Fruit fly (Drosophila melanogaster) whole organism, embryonic: ENCODE data around the gene Caper.

Source experiments
- Abd-B ChIP-seq: fragments of 200-800 bp; sonication (Bioruptor generic); optimal IDR thresholded peaks from 2 replicates; lab custom pipeline; 2018; ENCODE audit warnings: missing biosample characterization, mild to moderate bottlenecking, missing genetic modification characterization, moderate library complexity
- Adf1 ChIP-seq: fragments of 200-800 bp; sonication (Bioruptor generic); IDR thresholded peaks from 2 replicates; pipeline ENCODE4 v1.3.6; 2022; ENCODE audit warnings: missing biosample characterization, missing genetic modification characterization
- Blimp-1 ChIP-seq: fragments of 200-800 bp; sonication (Bioruptor generic); optimal IDR thresholded peaks from 3 replicates; lab custom pipeline; 2018; ENCODE audit warnings: missing biosample characterization, missing genetic modification characterization, mild to moderate bottlenecking, moderate library complexity, missing genetic modification reagents
- Bteb2 ChIP-seq: fragments of 200-800 bp; sonication (Bioruptor generic); optimal IDR thresholded peaks from 2 replicates; lab custom pipeline; 2016; ENCODE audit warnings: missing biosample characterization, missing genetic modification characterization
- CG13287 ChIP-seq: fragments of 200-800 bp; sonication (Bioruptor generic); IDR thresholded peaks from 2 replicates; pipeline ENCODE4 v1.3.6; 2022; ENCODE audit warnings: missing biosample characterization, missing genetic modification characterization; ENCODE audit not compliant: partially characterized antibody
- CG13624 ChIP-seq: fragments of 200-800 bp; sonication (Bioruptor generic); optimal IDR thresholded peaks from 2 replicates; lab custom pipeline; 2016; ENCODE audit warnings: missing biosample characterization, missing genetic modification characterization
- CG15514 ChIP-seq: fragments of 200-800 bp; sonication (Bioruptor generic); optimal IDR thresholded peaks from 3 replicates; lab custom pipeline; 2017; ENCODE audit warnings: missing biosample characterization, missing genetic modification characterization, mild to moderate bottlenecking, moderate library complexity, missing genetic modification reagents
- CG15601 ChIP-seq: fragments of 200-800 bp; sonication (Bioruptor generic); optimal IDR thresholded peaks from 3 replicates; lab custom pipeline; 2019; ENCODE audit warnings: missing biosample characterization, mild to moderate bottlenecking, missing genetic modification characterization, moderate library complexity
- CG16813 ChIP-seq: fragments of 200-800 bp; sonication (Bioruptor generic); IDR thresholded peaks from 3 replicates; pipeline ENCODE4 v1.3.6; 2022; ENCODE audit warnings: missing biosample characterization, missing genetic modification characterization; ENCODE audit not compliant: partially characterized antibody
- CG17186 ChIP-seq: fragments of 200-800 bp; sonication (Bioruptor generic); optimal IDR thresholded peaks from 3 replicates; lab custom pipeline; 2017; ENCODE audit warnings: missing biosample characterization, missing genetic modification reagents, missing genetic modification characterization
- CG17568 ChIP-seq: fragments of 200-800 bp; sonication (Bioruptor generic); optimal IDR thresholded peaks from 2 replicates; lab custom pipeline; 2018; ENCODE audit warnings: missing biosample characterization, mild to moderate bottlenecking, missing genetic modification characterization, moderate library complexity
- CG17912 ChIP-seq: fragments of 200-800 bp; sonication (Bioruptor generic); optimal IDR thresholded peaks from 2 replicates; lab custom pipeline; 2018; ENCODE audit warnings: missing biosample characterization, mild to moderate bottlenecking, missing genetic modification characterization
- CG2120 ChIP-seq: fragments of 200-800 bp; sonication (Bioruptor generic); optimal IDR thresholded peaks from 3 replicates; lab custom pipeline; 2016; ENCODE audit warnings: missing biosample characterization, missing genetic modification characterization
- CG2129 ChIP-seq: fragments of 200-800 bp; sonication (Bioruptor generic); IDR thresholded peaks from 2 replicates; pipeline ENCODE4 v1.3.6; 2022; ENCODE audit warnings: missing biosample characterization, missing genetic modification characterization; ENCODE audit not compliant: partially characterized antibody
- CG32767 ChIP-seq: fragments of 200-800 bp; sonication (Bioruptor generic); IDR thresholded peaks from 2 replicates; pipeline ENCODE4 v1.3.6; 2022; ENCODE audit warnings: missing biosample characterization, missing genetic modification characterization
- CG33557 ChIP-seq: fragments of 200-800 bp; sonication (Bioruptor generic); optimal IDR thresholded peaks from 2 replicates; lab custom pipeline; 2019; ENCODE audit warnings: missing biosample characterization, mild to moderate bottlenecking, missing genetic modification characterization, moderate library complexity
- CG42726 ChIP-seq: fragments of 200-800 bp; sonication (Bioruptor generic); IDR thresholded peaks from 2 replicates; pipeline ENCODE4 v1.3.6; 2022; ENCODE audit warnings: missing biosample characterization, missing genetic modification characterization; ENCODE audit not compliant: partially characterized antibody
- CG4617 ChIP-seq: fragments of 200-800 bp; sonication (Bioruptor generic); optimal IDR thresholded peaks from 3 replicates; lab custom pipeline; 2016; ENCODE audit warnings: missing biosample characterization, missing genetic modification characterization, borderline replicate concordance
- CG4730 ChIP-seq: fragments of 200-800 bp; sonication (Bioruptor generic); IDR thresholded peaks from 2 replicates; pipeline ENCODE4 v1.3.6; 2022; ENCODE audit warnings: missing biosample characterization, missing genetic modification characterization
- CG7928 ChIP-seq: fragments of 200-800 bp; sonication (Bioruptor generic); optimal IDR thresholded peaks from 2 replicates; lab custom pipeline; 2017; ENCODE audit warnings: missing biosample characterization, mild to moderate bottlenecking, missing genetic modification characterization
- CHES-1-like ChIP-seq: fragments of 200-800 bp; sonication (Bioruptor generic); optimal IDR thresholded peaks from 2 replicates; lab custom pipeline; 2016; ENCODE audit warnings: missing biosample characterization, missing genetic modification characterization
- Dll ChIP-seq: fragments of 200-800 bp; sonication (Bioruptor generic); IDR thresholded peaks from 4 replicates; pipeline ENCODE4 v1.3.6; 2022; ENCODE audit warnings: missing biosample characterization, missing genetic modification characterization; ENCODE audit not compliant: partially characterized antibody
- Dp ChIP-seq: fragments of 200-800 bp; sonication (Bioruptor generic); optimal IDR thresholded peaks from 2 replicates; lab custom pipeline; 2018; ENCODE audit warnings: missing biosample characterization, mild to moderate bottlenecking, missing genetic modification characterization, moderate library complexity
- Jarid2 ChIP-seq: fragments of 200-800 bp; sonication (Bioruptor generic); optimal IDR thresholded peaks from 3 replicates; lab custom pipeline; 2017; ENCODE audit warnings: mild to moderate bottlenecking, missing biosample characterization, missing genetic modification reagents, missing genetic modification characterization
- Lhr ChIP-seq: fragments of 200-800 bp; sonication (Bioruptor generic); optimal IDR thresholded peaks from 3 replicates; lab custom pipeline; 2017; ENCODE audit warnings: mild to moderate bottlenecking, missing biosample characterization, missing genetic modification reagents, missing genetic modification characterization
- MESR4 ChIP-seq: fragments of 200-800 bp; sonication (Bioruptor generic); optimal IDR thresholded peaks from 2 replicates; lab custom pipeline; 2018; ENCODE audit warnings: missing biosample characterization, mild to moderate bottlenecking, missing genetic modification characterization, moderate library complexity
- Max ChIP-seq: fragments of 200-800 bp; sonication (Bioruptor generic); optimal IDR thresholded peaks from 2 replicates; lab custom pipeline; 2016; ENCODE audit warnings: missing biosample characterization, mild to moderate bottlenecking, missing genetic modification characterization
- Myb ChIP-seq: fragments of 200-800 bp; sonication (Bioruptor generic); optimal IDR thresholded peaks from 2 replicates; lab custom pipeline; 2016; ENCODE audit warnings: missing biosample characterization, missing genetic modification characterization
- NFAT ChIP-seq: fragments of 200-800 bp; sonication (Bioruptor generic); IDR thresholded peaks from 2 replicates; pipeline ENCODE4 v1.3.6; 2022; ENCODE audit warnings: missing biosample characterization, missing genetic modification characterization
- Opbp ChIP-seq: fragments of 200-800 bp; sonication (Bioruptor generic); IDR thresholded peaks from 3 replicates; pipeline ENCODE4 v1.3.6; 2022; ENCODE audit warnings: missing biosample characterization, missing genetic modification characterization; ENCODE audit not compliant: partially characterized antibody
- Sry-β ChIP-seq: fragments of 200-800 bp; sonication (Bioruptor generic); optimal IDR thresholded peaks from 2 replicates; lab custom pipeline; 2018; ENCODE audit warnings: missing biosample characterization, mild to moderate bottlenecking, missing genetic modification characterization, moderate library complexity
- Ssrp ChIP-seq: fragments of 200-800 bp; sonication (Bioruptor generic); optimal IDR thresholded peaks from 2 replicates; lab custom pipeline; 2018; ENCODE audit warnings: missing biosample characterization, mild to moderate bottlenecking, missing genetic modification characterization, moderate library complexity
- Vsx1 ChIP-seq: fragments of 200-800 bp; sonication (Bioruptor generic); optimal IDR thresholded peaks from 2 replicates; lab custom pipeline; 2017; ENCODE audit warnings: missing biosample characterization, mild to moderate bottlenecking, missing genetic modification characterization, missing genetic modification reagents
- Xbp1 ChIP-seq: fragments of 200-800 bp; sonication (Bioruptor generic); optimal IDR thresholded peaks from 3 replicates; lab custom pipeline; 2016; ENCODE audit warnings: missing biosample characterization, mild to moderate bottlenecking, missing genetic modification characterization
- az2 ChIP-seq: fragments of 200-800 bp; sonication (Bioruptor generic); optimal IDR thresholded peaks from 3 replicates; lab custom pipeline; 2016; ENCODE audit warnings: missing biosample characterization, missing genetic modification characterization
- bigmax ChIP-seq: fragments of 200-800 bp; sonication (Bioruptor generic); optimal IDR thresholded peaks from 2 replicates; lab custom pipeline; 2018; ENCODE audit warnings: missing biosample characterization, mild to moderate bottlenecking, missing genetic modification characterization
- cg ChIP-seq: fragments of 200-800 bp; sonication (Bioruptor generic); optimal IDR thresholded peaks from 3 replicates; lab custom pipeline; 2019; ENCODE audit warnings: missing biosample characterization, mild to moderate bottlenecking, missing genetic modification characterization, moderate library complexity
- chif ChIP-seq, 2 experiments: fragments of 200-800 bp; sonication (Bioruptor generic); optimal IDR thresholded peaks; 3 replicates each; lab custom pipeline; 2016; ENCODE audit warnings: missing biosample characterization in 2 of 2, missing genetic modification characterization in 2 of 2
- crp ChIP-seq, 2 experiments: fragments of 200-800 bp; sonication (Bioruptor generic); optimal IDR thresholded peaks; 2 replicates in 1 of 2; 3 replicates in 1 of 2; lab custom pipeline; 2017; ENCODE audit warnings: missing biosample characterization in 2 of 2, missing genetic modification characterization in 2 of 2, mild to moderate bottlenecking in 1 of 2, moderate library complexity in 1 of 2
- danr ChIP-seq: fragments of 200-800 bp; sonication (Bioruptor generic); IDR thresholded peaks from 2 replicates; pipeline ENCODE4 v1.3.6; 2022; ENCODE audit warnings: missing biosample characterization, missing genetic modification characterization
- gt ChIP-seq: fragments of 200-800 bp; sonication (Bioruptor generic); IDR thresholded peaks from 2 replicates; pipeline ENCODE4 v1.3.6; 2022; ENCODE audit warnings: missing biosample characterization, missing genetic modification characterization
- hkb ChIP-seq, 2 experiments: fragments of 200-800 bp in 1 of 2; fragments of >200 bp in 1 of 2; sonication (Bioruptor generic) in 1 of 2; IDR thresholded peaks in 1 of 2; optimal IDR thresholded peaks in 1 of 2; 2 replicates each; pipeline versions ENCODE4 v1.3.6 to Lab custom; 2017 to 2022; ENCODE audit warnings: missing biosample characterization in 1 of 2, missing genetic modification characterization in 1 of 2
- pzg ChIP-seq: fragments of 200-800 bp; sonication (Bioruptor generic); optimal IDR thresholded peaks from 3 replicates; lab custom pipeline; 2018; ENCODE audit warnings: missing biosample characterization, mild to moderate bottlenecking, missing genetic modification characterization, moderate library complexity
- so ChIP-seq: fragments of 200-800 bp; sonication (Bioruptor generic); IDR thresholded peaks from 3 replicates; pipeline ENCODE4 v1.3.6; 2022; ENCODE audit warnings: missing biosample characterization, missing genetic modification characterization
- sob ChIP-seq: fragments of 200-800 bp; sonication (Bioruptor generic); IDR thresholded peaks from 2 replicates; pipeline ENCODE4 v1.3.6; 2022; ENCODE audit warnings: missing biosample characterization, missing genetic modification characterization
- unc-4 ChIP-seq: fragments of 200-800 bp; sonication (Bioruptor generic); IDR thresholded peaks from 2 replicates; pipeline ENCODE4 v1.3.6; 2022; ENCODE audit warnings: missing biosample characterization, missing genetic modification characterization; ENCODE audit not compliant: partially characterized antibody
- yki ChIP-seq: fragments of >200 bp; optimal IDR thresholded peaks from 3 replicates; lab custom pipeline; 2018

The Caper gene

dm6 chr2L:7037773-7038327 lies 5.3 kb downstream of the Caper start, which contains the start of gene milt (continued):
- TF ChIP-seq Vsx1: peak; percentile 14
- peak; percentile 60 for TF ChIP-seq Max (GFP tag; lab: Kevin White, UChicago)
- peak; percentile 33 for TF ChIP-seq Myb (GFP tag; lab: Kevin White, UChicago)
- TF ChIP-seq az2 (GFP tag; lab: Kevin White, UChicago): no peak
- TF ChIP-seq pzg: peak; percentile 72
- TF ChIP-seq CG32767 (GFP tag; lab: Robert Waterston, UW): no peak
- no peak for TF ChIP-seq yki (lab: Kevin White, UChicago)
- TF ChIP-seq Ssrp (tag; lab: Kevin White, UChicago): peak; percentile 2
- TF ChIP-seq so: peak; percentile 72; the same call in 2 of the 3 replicates
- TF ChIP-seq chif (GFP tag; optimal IDR thresholded peaks at IDR 0.05; lab: Kevin White, UChicago): peak in 1 of 2 experiments; percentile 8
- TF ChIP-seq danr (GFP tag; lab: Robert Waterston, UW): no peak
- no peak; the same call in 1 of the 2 replicates for TF ChIP-seq Adf1
- no peak for TF ChIP-seq CG4730 (GFP tag; lab: Robert Waterston, UW)
- TF ChIP-seq CG17568 (GFP tag; lab: Kevin White, UChicago): no peak
- peak; percentile 85 for TF ChIP-seq CG16813 (GFP tag; lab: Robert Waterston, UW)
- TF ChIP-seq NFAT (GFP tag; lab: Robert Waterston, UW): 0 out of 2 replicates have a peak, but pooled peaks have one; percentile 3
- peak; percentile 82 for TF ChIP-seq Dll (GFP tag; lab: Robert Waterston, UW)
- no peak for TF ChIP-seq cg (GFP tag; lab: Kevin White, UChicago)
- TF ChIP-seq CG13287 (GFP tag; lab: Robert Waterston, UW): peak; percentile 84
- peak; percentile 17 for TF ChIP-seq Xbp1 (GFP tag; lab: Kevin White, UChicago)
- TF ChIP-seq Opbp (GFP tag; lab: Robert Waterston, UW): peak; percentile 91
- TF ChIP-seq bigmax (GFP tag; lab: Kevin White, UChicago): peak; percentile 37
- peak; percentile 0 for TF ChIP-seq CHES-1-like (GFP tag; lab: Kevin White, UChicago)
- peak; percentile 78 for TF ChIP-seq CG17186 (GFP tag; lab: Kevin White, UChicago)
- peak; percentile 35; the same call in 1 of the 2 replicates for TF ChIP-seq CG2129 (GFP tag; lab: Robert Waterston, UW)
- peak; percentile 96 for TF ChIP-seq CG7928 (GFP tag; lab: Kevin White, UChicago)
- peak; percentile 9 for TF ChIP-seq CG17912 (GFP tag; lab: Kevin White, UChicago)
- TF ChIP-seq CG15601 (tag; lab: Kevin White, UChicago): peak; percentile 52
- TF ChIP-seq crp (GFP tag; optimal IDR thresholded peaks at IDR 0.05; lab: Kevin White, UChicago): peak in 1 of 2 experiments; percentile 14
- TF ChIP-seq Bteb2 (GFP tag; lab: Kevin White, UChicago): no peak
- TF ChIP-seq gt (GFP tag; lab: Robert Waterston, UW): no peak
- TF ChIP-seq Abd-B (GFP tag; lab: Kevin White, UChicago): no peak
- TF ChIP-seq MESR4 (GFP tag; lab: Kevin White, UChicago): peak; percentile 70
- TF ChIP-seq Lhr: no peak
- TF ChIP-seq CG42726: peak; percentile 86
- TF ChIP-seq sob: peak; percentile 25; the same call in 1 of the 2 replicates
- TF ChIP-seq CG33557 (GFP tag; lab: Kevin White, UChicago): no peak
- TF ChIP-seq CG2120 (GFP tag; lab: Kevin White, UChicago): peak; percentile 35
- no peak for TF ChIP-seq Jarid2 (GFP tag; lab: Kevin White, UChicago)
- TF ChIP-seq CG13624: peak; percentile 38
- no peak for TF ChIP-seq Blimp-1 (GFP tag; lab: Kevin White, UChicago)
- peak; percentile 63 for TF ChIP-seq Dp (GFP tag; lab: Kevin White, UChicago)
- TF ChIP-seq Sry-β (GFP tag; lab: Kevin White, UChicago): peak; percentile 50
- peak; percentile 78 for TF ChIP-seq CG4617 (GFP tag; lab: Kevin White, UChicago)
- peak; percentile 40 for TF ChIP-seq CG15514 (GFP tag; lab: Kevin White, UChicago)
- no peak for TF ChIP-seq hkb (optimal IDR thresholded peaks at IDR 0.05; lab: Kevin White, UChicago)
- peak; percentile 41; the same call in 1 of the 2 replicates for TF ChIP-seq hkb (GFP tag; IDR thresholded peaks at IDR 0.05; lab: Robert Waterston, UW)
- TF ChIP-seq unc-4 (GFP tag; lab: Robert Waterston, UW): peak; percentile 82
